Comparison of ENCODE assay signal across 1 fruit fly cellular context in genomic region chrX:9579918-9580521, dm6.
TF ChIP-seq lines count a peak whose summit lies in the region.

Gene LPCAT (minus strand): TSS chrX:9579987.

TF ChIP-seq in whole organism, embryonic, 481 proteins besides CTCF, POLR2A, EP300 and RAD21 (continued from another document and continues in another):
- TF ChIP-seq CG34422 (GFP tag; IDR thresholded peaks at IDR 0.05; lab: Robert Waterston, UW), result peak; percentile 81
- peak; percentile 79 for TF ChIP-seq CG11560 (tag; IDR thresholded peaks at IDR 0.05; lab: Robert Waterston, UW)
- peak; percentile 69 for TF ChIP-seq CG12104 (GFP tag; optimal IDR thresholded peaks at IDR 0.05; lab: Kevin White, UChicago)
- peak; percentile 96 for TF ChIP-seq CG10267 (tag; optimal IDR thresholded peaks at IDR 0.05; lab: Kevin White, UChicago)
- peak; percentile 83 for TF ChIP-seq phol (tag; optimal IDR thresholded peaks at IDR 0.05; lab: Kevin White, UChicago)
- no peak for TF ChIP-seq kni (GFP tag; optimal IDR thresholded peaks at IDR 0.05; lab: Kevin White, UChicago)
- peak; percentile 59; the same call in 1 of the 2 replicates for TF ChIP-seq CG2129 (GFP tag; IDR thresholded peaks at IDR 0.05; lab: Robert Waterston, UW; ENCODE audit: partially characterized antibody)
- TF ChIP-seq fd96Cb (tag; optimal IDR thresholded peaks at IDR 0.05; lab: Kevin White, UChicago), result peak; percentile 68
- no peak for TF ChIP-seq mirr (GFP tag; optimal IDR thresholded peaks at IDR 0.05; lab: Kevin White, UChicago)
- peak; percentile 78 for TF ChIP-seq Hsf (GFP tag; optimal IDR thresholded peaks at IDR 0.05; lab: Kevin White, UChicago)
- peak; percentile 79 for TF ChIP-seq rib (GFP tag; IDR thresholded peaks at IDR 0.05; lab: Robert Waterston, UW)
- peak; percentile 43 for TF ChIP-seq Hmx (GFP tag; optimal IDR thresholded peaks at IDR 0.05; lab: Kevin White, UChicago)
- TF ChIP-seq GATAe (GFP tag; conservative IDR thresholded peaks at IDR 0.05; lab: Robert Waterston, UW), result no peak
- peak; percentile 52 for TF ChIP-seq CG4854 (GFP tag; optimal IDR thresholded peaks at IDR 0.05; lab: Kevin White, UChicago)
- peak; percentile 76 for TF ChIP-seq CG32772 (GFP tag; IDR thresholded peaks at IDR 0.05; lab: Robert Waterston, UW)
- TF ChIP-seq croc (GFP tag; conservative IDR thresholded peaks at IDR 0.05; lab: Robert Waterston, UW), result peak; percentile 56
- TF ChIP-seq CG18619 (GFP tag; optimal IDR thresholded peaks at IDR 0.05; lab: Kevin White, UChicago), result peak; percentile 22
- TF ChIP-seq stwl (tag; optimal IDR thresholded peaks at IDR 0.05; lab: Kevin White, UChicago), result peak; percentile 85
- TF ChIP-seq ham (GFP tag; IDR thresholded peaks at IDR 0.05; lab: Robert Waterston, UW), result no peak
- peak; percentile 89 for TF ChIP-seq Dll (GFP tag; IDR thresholded peaks at IDR 0.05; lab: Robert Waterston, UW; ENCODE audit: partially characterized antibody)
- TF ChIP-seq dati (GFP tag; IDR thresholded peaks at IDR 0.05; lab: Robert Waterston, UW), result no peak
- TF ChIP-seq CG30403 (GFP tag; optimal IDR thresholded peaks at IDR 0.05; lab: Kevin White, UChicago), result peak; percentile 75
- TF ChIP-seq Gsc (GFP tag; IDR thresholded peaks at IDR 0.05; lab: Robert Waterston, UW), result 0 out of 2 replicates have a peak, but pooled peaks have one; percentile 5
- TF ChIP-seq crp (GFP tag; optimal IDR thresholded peaks at IDR 0.05; lab: Kevin White, UChicago), result no peak
- TF ChIP-seq E2f1 (GFP tag; IDR thresholded peaks at IDR 0.05; lab: Robert Waterston, UW), result peak; percentile 78
- TF ChIP-seq lab (GFP tag; optimal IDR thresholded peaks at IDR 0.05; lab: Kevin White, UChicago), result peak; percentile 82
- peak; percentile 80 for TF ChIP-seq CG17186 (GFP tag; optimal IDR thresholded peaks at IDR 0.05; lab: Kevin White, UChicago)
- peak; percentile 66 for TF ChIP-seq repo (GFP tag; optimal IDR thresholded peaks at IDR 0.05; lab: Kevin White, UChicago)
- peak; percentile 80 for TF ChIP-seq knrl (GFP tag; IDR thresholded peaks at IDR 0.05; lab: Robert Waterston, UW; ENCODE audit: partially characterized antibody)
- TF ChIP-seq cad (GFP tag; optimal IDR thresholded peaks at IDR 0.05; lab: Kevin White, UChicago), result no peak
- TF ChIP-seq lov (optimal IDR thresholded peaks at IDR 0.05; lab: Kevin White, UChicago), result no peak
- peak; percentile 70; the same call in 2 of the 3 replicates for TF ChIP-seq lov (GFP tag; IDR thresholded peaks at IDR 0.05; lab: Robert Waterston, UW)
- TF ChIP-seq CrebB (tag; optimal IDR thresholded peaks at IDR 0.05; lab: Kevin White, UChicago), result no peak
- no peak for TF ChIP-seq CG10565 (GFP tag; optimal IDR thresholded peaks at IDR 0.05; lab: Kevin White, UChicago)
- TF ChIP-seq Nf-YB (GFP tag; optimal IDR thresholded peaks at IDR 0.05; lab: Kevin White, UChicago), result no peak
- no peak for TF ChIP-seq CG12071 (GFP tag; optimal IDR thresholded peaks at IDR 0.05; lab: Kevin White, UChicago)
- no peak for TF ChIP-seq z (GFP tag; IDR thresholded peaks at IDR 0.05; lab: Robert Waterston, UW)
- TF ChIP-seq tin (GFP tag; optimal IDR thresholded peaks at IDR 0.05; lab: Kevin White, UChicago), result peak; percentile 83
- TF ChIP-seq CG2120 (GFP tag; optimal IDR thresholded peaks at IDR 0.05; lab: Kevin White, UChicago), result peak; percentile 88
- TF ChIP-seq MTF-1 (GFP tag; optimal IDR thresholded peaks at IDR 0.05; lab: Kevin White, UChicago; ENCODE audit: borderline replicate concordance), result peak; percentile 19
- peak; percentile 54 for TF ChIP-seq CG13775 (GFP tag; optimal IDR thresholded peaks at IDR 0.05; lab: Kevin White, UChicago)
- TF ChIP-seq Meics (GFP tag; optimal IDR thresholded peaks at IDR 0.05; lab: Kevin White, UChicago), result peak; percentile 77
- peak; percentile 48 for TF ChIP-seq nerfin-2 (GFP tag; IDR thresholded peaks at IDR 0.05; lab: Robert Waterston, UW; ENCODE audit: partially characterized antibody)
- TF ChIP-seq CG12236 (GFP tag; optimal IDR thresholded peaks at IDR 0.05; lab: Kevin White, UChicago), result no peak
- TF ChIP-seq so (GFP tag; IDR thresholded peaks at IDR 0.05; lab: Robert Waterston, UW), result no peak; the same call in 2 of the 3 replicates
- TF ChIP-seq bigmax (GFP tag; optimal IDR thresholded peaks at IDR 0.05; lab: Kevin White, UChicago), result no peak
- TF ChIP-seq bcd (GFP tag; optimal IDR thresholded peaks at IDR 0.05; lab: Kevin White, UChicago), result peak; percentile 86
- peak; percentile 35 for TF ChIP-seq CG10274 (GFP tag; optimal IDR thresholded peaks at IDR 0.05; lab: Kevin White, UChicago)
- TF ChIP-seq Aef1 (GFP tag; IDR thresholded peaks at IDR 0.05; lab: Robert Waterston, UW), result peak; percentile 86
- TF ChIP-seq pum (GFP tag; optimal IDR thresholded peaks at IDR 0.05; lab: Kevin White, UChicago), result peak; percentile 83
- no peak for TF ChIP-seq dan (GFP tag; IDR thresholded peaks at IDR 0.05; lab: Robert Waterston, UW)
- 0 out of 2 replicates have a peak, but pooled peaks have one; percentile 39 for TF ChIP-seq CG10321 (GFP tag; IDR thresholded peaks at IDR 0.05; lab: Robert Waterston, UW)
- no peak for TF ChIP-seq tio (GFP tag; optimal IDR thresholded peaks at IDR 0.05; lab: Kevin White, UChicago)
- TF ChIP-seq CG1602 (GFP tag; optimal IDR thresholded peaks at IDR 0.05; lab: Kevin White, UChicago), result peak; percentile 67
- no peak for TF ChIP-seq CG12219 (GFP tag; optimal IDR thresholded peaks at IDR 0.05; lab: Kevin White, UChicago)
- peak; percentile 71 for TF ChIP-seq esg (GFP tag; conservative IDR thresholded peaks at IDR 0.05; lab: Robert Waterston, UW)
- TF ChIP-seq chn (GFP tag; optimal IDR thresholded peaks at IDR 0.05; lab: Kevin White, UChicago), result peak; percentile 48
- peak; percentile 89 for TF ChIP-seq vvl (GFP tag; IDR thresholded peaks at IDR 0.05; lab: Robert Waterston, UW)
- peak; percentile 79 for TF ChIP-seq CG14667 (GFP tag; IDR thresholded peaks at IDR 0.05; lab: Robert Waterston, UW)
- TF ChIP-seq tx (GFP tag; optimal IDR thresholded peaks at IDR 0.05; lab: Kevin White, UChicago), result peak; percentile 59
- TF ChIP-seq CG3281 (GFP tag; optimal IDR thresholded peaks at IDR 0.05; lab: Kevin White, UChicago), result peak; percentile 54
- no peak for TF ChIP-seq Nf-YA (GFP tag; IDR thresholded peaks at IDR 0.05; lab: Robert Waterston, UW)
- TF ChIP-seq hth (optimal IDR thresholded peaks at IDR 0.05; lab: Kevin White, UChicago), result no peak
- peak; percentile 52 for TF ChIP-seq CG31224 (GFP tag; IDR thresholded peaks at IDR 0.05; lab: Robert Waterston, UW)
- no peak for TF ChIP-seq insv (GFP tag; optimal IDR thresholded peaks at IDR 0.05; lab: Kevin White, UChicago)
- no peak for TF ChIP-seq dimm (GFP tag; IDR thresholded peaks at IDR 0.05; lab: Robert Waterston, UW)
- peak; percentile 65 for TF ChIP-seq CG14050 (GFP tag; IDR thresholded peaks at IDR 0.05; lab: Robert Waterston, UW)
- peak; percentile 97 for TF ChIP-seq abd-A (tag; optimal IDR thresholded peaks at IDR 0.05; lab: Kevin White, UChicago)
- TF ChIP-seq CG8359 (GFP tag; optimal IDR thresholded peaks at IDR 0.05; lab: Kevin White, UChicago; ENCODE audit: borderline replicate concordance), result no peak
- TF ChIP-seq CG15269 (tag; optimal IDR thresholded peaks at IDR 0.05; lab: Kevin White, UChicago), result peak; percentile 64
- no peak for TF ChIP-seq h (optimal IDR thresholded peaks at IDR 0.05; lab: Kevin White, UChicago)
- TF ChIP-seq CG3847 (GFP tag; IDR thresholded peaks at IDR 0.05; lab: Robert Waterston, UW), result peak; percentile 95
- peak; percentile 62; the same call in 1 of the 2 replicates for TF ChIP-seq peb (GFP tag; IDR thresholded peaks at IDR 0.05; lab: Robert Waterston, UW)
- peak; percentile 20 for TF ChIP-seq pb (GFP tag; optimal IDR thresholded peaks at IDR 0.05; lab: Kevin White, UChicago)
- TF ChIP-seq Usf (GFP tag; optimal IDR thresholded peaks at IDR 0.05; lab: Kevin White, UChicago), result peak; percentile 55
- peak; percentile 75 for TF ChIP-seq Antp (GFP tag; optimal IDR thresholded peaks at IDR 0.05; lab: Kevin White, UChicago)
- TF ChIP-seq CG1603 (tag; optimal IDR thresholded peaks at IDR 0.05; lab: Kevin White, UChicago), result peak; percentile 58
- peak; percentile 43 for TF ChIP-seq CG7928 (GFP tag; optimal IDR thresholded peaks at IDR 0.05; lab: Kevin White, UChicago)
- TF ChIP-seq CG10147 (GFP tag; optimal IDR thresholded peaks at IDR 0.05; lab: Kevin White, UChicago), result peak; percentile 64
- peak; percentile 94 for TF ChIP-seq CG13894 (tag; optimal IDR thresholded peaks at IDR 0.05; lab: Kevin White, UChicago)
- peak; percentile 51 for TF ChIP-seq CG9437 (GFP tag; optimal IDR thresholded peaks at IDR 0.05; lab: Kevin White, UChicago)
- peak; percentile 82 for TF ChIP-seq Scr (GFP tag; IDR thresholded peaks at IDR 0.05; lab: Robert Waterston, UW; ENCODE audit: partially characterized antibody)
- TF ChIP-seq jigr1 (GFP tag; IDR thresholded peaks at IDR 0.05; lab: Robert Waterston, UW), result 0 out of 3 replicates have a peak, but pooled peaks have one; percentile 52
- peak; percentile 37 for TF ChIP-seq CG3163 (GFP tag; optimal IDR thresholded peaks at IDR 0.05; lab: Kevin White, UChicago)
- peak; percentile 87 for TF ChIP-seq CG1647 (GFP tag; optimal IDR thresholded peaks at IDR 0.05; lab: Kevin White, UChicago)
- TF ChIP-seq stc (GFP tag; IDR thresholded peaks at IDR 0.05; lab: Robert Waterston, UW), result peak; percentile 32; the same call in 1 of the 2 replicates
- TF ChIP-seq gt (GFP tag; IDR thresholded peaks at IDR 0.05; lab: Robert Waterston, UW), result 0 out of 2 replicates have a peak, but pooled peaks have one; percentile 32
- peak; percentile 71 for TF ChIP-seq CG9797 (GFP tag; optimal IDR thresholded peaks at IDR 0.05; lab: Kevin White, UChicago)
- no peak; the same call in 1 of the 2 replicates for TF ChIP-seq ato (GFP tag; IDR thresholded peaks at IDR 0.05; lab: Robert Waterston, UW; ENCODE audit: partially characterized antibody)
- TF ChIP-seq fd102C (GFP tag; optimal IDR thresholded peaks at IDR 0.05; lab: Kevin White, UChicago), result peak; percentile 20
- no peak for TF ChIP-seq CG15011 (GFP tag; optimal IDR thresholded peaks at IDR 0.05; lab: Kevin White, UChicago)
- 0 out of 2 replicates have a peak, but pooled peaks have one; percentile 49 for TF ChIP-seq CG17612 (GFP tag; IDR thresholded peaks at IDR 0.05; lab: Robert Waterston, UW)
- peak; percentile 8 for TF ChIP-seq pfk (GFP tag; optimal IDR thresholded peaks at IDR 0.05; lab: Kevin White, UChicago)
- TF ChIP-seq mam (GFP tag; optimal IDR thresholded peaks at IDR 0.05; lab: Kevin White, UChicago), result peak; percentile 90
- TF ChIP-seq CG1792 (GFP tag; optimal IDR thresholded peaks at IDR 0.05; lab: Kevin White, UChicago), result peak; percentile 46
- 0 out of 3 replicates have a peak, but pooled peaks have one; percentile 55 for TF ChIP-seq gce (GFP tag; IDR thresholded peaks at IDR 0.05; lab: Robert Waterston, UW)
- TF ChIP-seq ranshi (GFP tag; IDR thresholded peaks at IDR 0.05; lab: Robert Waterston, UW), result peak; percentile 66; the same call in 1 of the 2 replicates
- TF ChIP-seq sd (tag; optimal IDR thresholded peaks at IDR 0.05; lab: Kevin White, UChicago), result no peak
- TF ChIP-seq tup (GFP tag; optimal IDR thresholded peaks at IDR 0.05; lab: Kevin White, UChicago), result peak; percentile 45
- TF ChIP-seq Doc2 (GFP tag; IDR thresholded peaks at IDR 0.05; lab: Robert Waterston, UW), result no peak
- peak; percentile 98 for TF ChIP-seq cwo (GFP tag; optimal IDR thresholded peaks at IDR 0.05; lab: Kevin White, UChicago)
- no peak for TF ChIP-seq CG12299 (tag; optimal IDR thresholded peaks at IDR 0.05; lab: Kevin White, UChicago)
- TF ChIP-seq Mad (GFP tag; optimal IDR thresholded peaks at IDR 0.05; lab: Kevin White, UChicago), result peak; percentile 39
- TF ChIP-seq HLH3B (GFP tag; IDR thresholded peaks at IDR 0.05; lab: Robert Waterston, UW), result peak; percentile 63; the same call in 1 of the 2 replicates
- TF ChIP-seq CG30020 (tag; optimal IDR thresholded peaks at IDR 0.05; lab: Kevin White, UChicago), result no peak
- peak; percentile 31 for TF ChIP-seq PHDP (tag; optimal IDR thresholded peaks at IDR 0.05; lab: Kevin White, UChicago)
- peak; percentile 10 for TF ChIP-seq luna (GFP tag; optimal IDR thresholded peaks at IDR 0.05; lab: Kevin White, UChicago)
- no peak for TF ChIP-seq Sry-β (GFP tag; optimal IDR thresholded peaks at IDR 0.05; lab: Kevin White, UChicago)
- peak; percentile 8 for TF ChIP-seq BtbVII (GFP tag; optimal IDR thresholded peaks at IDR 0.05; lab: Kevin White, UChicago)
- peak; percentile 74 for TF ChIP-seq HHEX (GFP tag; optimal IDR thresholded peaks at IDR 0.05; lab: Kevin White, UChicago)
- peak; percentile 47 for TF ChIP-seq CG17829 (tag; optimal IDR thresholded peaks at IDR 0.05; lab: Kevin White, UChicago)
- TF ChIP-seq dpn (GFP tag; optimal IDR thresholded peaks at IDR 0.05; lab: Kevin White, UChicago), result peak; percentile 70 to 90
- TF ChIP-seq Bteb2 (GFP tag; optimal IDR thresholded peaks at IDR 0.05; lab: Kevin White, UChicago), result peak; percentile 81
- peak in 1 of 2 experiments; percentile 86 for TF ChIP-seq Hr78 (GFP tag; optimal IDR thresholded peaks at IDR 0.05; lab: Kevin White, UChicago)
- TF ChIP-seq pita (GFP tag; optimal IDR thresholded peaks at IDR 0.05; lab: Kevin White, UChicago), result no peak
- TF ChIP-seq CG10431 (GFP tag; optimal IDR thresholded peaks at IDR 0.05; lab: Kevin White, UChicago), result no peak
- TF ChIP-seq ssp (GFP tag; IDR thresholded peaks at IDR 0.05; lab: Robert Waterston, UW), result peak; percentile 70
- peak; percentile 84 for TF ChIP-seq CG16813 (GFP tag; IDR thresholded peaks at IDR 0.05; lab: Robert Waterston, UW; ENCODE audit: partially characterized antibody)
- no peak for TF ChIP-seq bowl (GFP tag; IDR thresholded peaks at IDR 0.05; lab: Robert Waterston, UW)
- TF ChIP-seq scrt (GFP tag; optimal IDR thresholded peaks at IDR 0.05; lab: Kevin White, UChicago), result peak; percentile 43
- peak; percentile 60 for TF ChIP-seq pho (GFP tag; optimal IDR thresholded peaks at IDR 0.05; lab: Kevin White, UChicago)
- peak; percentile 79 for TF ChIP-seq CG11504 (tag; optimal IDR thresholded peaks at IDR 0.05; lab: Kevin White, UChicago)
- peak; percentile 79 for TF ChIP-seq CG4820 (GFP tag; optimal IDR thresholded peaks at IDR 0.05; lab: Kevin White, UChicago)
- no peak for TF ChIP-seq CG3407 (GFP tag; optimal IDR thresholded peaks at IDR 0.05; lab: Kevin White, UChicago)
- peak; percentile 91 for TF ChIP-seq grn (GFP tag; optimal IDR thresholded peaks at IDR 0.05; lab: Kevin White, UChicago)
- TF ChIP-seq odd (GFP tag; optimal IDR thresholded peaks at IDR 0.05; lab: Kevin White, UChicago), result no peak
- TF ChIP-seq Drgx (GFP tag; IDR thresholded peaks at IDR 0.05; lab: Robert Waterston, UW), result peak; percentile 55
- TF ChIP-seq CG15514 (GFP tag; optimal IDR thresholded peaks at IDR 0.05; lab: Kevin White, UChicago), result peak; percentile 88
- TF ChIP-seq Deaf1 (tag; optimal IDR thresholded peaks at IDR 0.05; lab: Kevin White, UChicago), result no peak
- peak; percentile 94 for TF ChIP-seq Med (GFP tag; lab: Kevin White, UChicago)
